Worm (Caenorhabditis elegans) whole organism, midembryonic: ENCODE data around the gene mig-22.

Experiments used
- T22C8.4 ChIP-seq: fragments of 200-800 bp; sonication (Bioruptor generic); IDR thresholded peaks from 2 replicates; pipeline ENCODE4 v1.3.6; 2022; ENCODE audit warnings: missing genetic modification characterization, missing compliant biosample characterization
- flt-1 ChIP-seq: fragments of 200-800 bp; sonication (Bioruptor generic); IDR thresholded peaks from 2 replicates; pipeline ENCODE4 v1.3.6; 2022; ENCODE audit warnings: missing genetic modification characterization, missing compliant biosample characterization
- klf-2 ChIP-seq: fragments of 200-800 bp; sonication (Bioruptor generic); conservative IDR thresholded peaks from 2 replicates; pipeline ENCODE4 v1.3.6; 2022; ENCODE audit warnings: missing genetic modification reagents, missing genetic modification characterization, missing compliant biosample characterization
- med-1 ChIP-seq: sonication (generic microtip); optimal IDR thresholded peaks from 2 replicates; lab custom pipeline; 2017; ENCODE audit warnings: missing genetic modification characterization, mild to moderate bottlenecking, missing compliant biosample characterization, antibody characterized with exemption, missing genetic modification reagents; ENCODE audit not compliant: insufficient read depth
- ref-1 ChIP-seq: fragments of 200-800 bp; sonication (Bioruptor generic); conservative IDR thresholded peaks from 2 replicates; pipeline ENCODE4 v1.3.6; 2022; ENCODE audit warnings: missing genetic modification reagents, missing genetic modification characterization, missing compliant biosample characterization
- tab-1 ChIP-seq: fragments of 200-800 bp; sonication (Bioruptor generic); IDR thresholded peaks from 2 replicates; pipeline ENCODE4 v1.3.6; 2022; ENCODE audit warnings: missing genetic modification characterization, missing compliant biosample characterization
- ztf-29 ChIP-seq: fragments of 200-800 bp; sonication (Bioruptor generic); IDR thresholded peaks from 2 replicates; pipeline ENCODE4 v1.3.6; 2022; ENCODE audit warnings: missing genetic modification reagents, missing genetic modification characterization, missing compliant biosample characterization

DNA sequence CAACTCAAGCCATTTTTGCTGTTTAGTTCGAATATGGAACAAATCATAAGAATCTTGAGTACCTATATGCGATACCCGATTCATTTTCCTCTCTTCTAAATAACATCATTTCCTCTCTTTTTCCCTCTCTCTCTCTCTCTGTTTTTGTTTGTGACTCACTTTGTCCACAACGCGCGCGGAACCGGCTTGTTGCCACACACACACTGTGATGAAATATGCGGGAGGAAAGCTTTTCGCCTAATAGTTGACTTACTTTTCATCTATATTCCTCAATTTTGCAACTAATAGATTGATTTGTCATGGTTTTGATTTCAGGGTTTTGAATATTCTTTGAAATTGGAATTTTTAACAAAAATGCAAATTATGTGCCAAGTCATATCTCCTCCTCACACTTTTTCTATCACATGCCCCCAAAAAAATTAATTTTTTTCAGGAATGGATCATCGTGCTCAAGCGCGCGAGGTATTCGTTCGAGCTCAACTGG is 47.3 kb downstream of the mig-22 start, which contains the start of gene hipr-1:
- TF ChIP-seq flt-1 (GFP tag; lab: Robert Waterston, UW) = no peak
- TF ChIP-seq ref-1 (GFP tag; lab: Robert Waterston, UW) = no peak
- no peak for TF ChIP-seq tab-1 (GFP tag; lab: Robert Waterston, UW)
- no peak for TF ChIP-seq T22C8.4 (GFP tag; lab: Robert Waterston, UW)
- no peak for TF ChIP-seq med-1 (GFP tag; lab: Kevin White, UChicago)
- TF ChIP-seq ztf-29 (GFP tag; lab: Robert Waterston, UW) = no peak
- TF ChIP-seq klf-2 (GFP tag; lab: Robert Waterston, UW) = no peak
